Fruit fly (Drosophila melanogaster) whole organism, embryonic: ENCODE measurements around the gene CHOp24.

Source experiments
- CG10959 ChIP-seq: fragments of 200-800 bp; sonication (Bioruptor generic); IDR thresholded peaks from 2 replicates; pipeline ENCODE4 v1.3.6; 2022; ENCODE audit warnings: missing biosample characterization, missing genetic modification characterization
- CG13287 ChIP-seq: fragments of 200-800 bp; sonication (Bioruptor generic); IDR thresholded peaks from 2 replicates; pipeline ENCODE4 v1.3.6; 2022; ENCODE audit warnings: missing biosample characterization, missing genetic modification characterization; ENCODE audit not compliant: partially characterized antibody
- CG14014 ChIP-seq: fragments of 200-800 bp; sonication (Bioruptor generic); IDR thresholded peaks from 2 replicates; pipeline ENCODE4 v1.3.6; 2022; ENCODE audit warnings: missing biosample characterization, missing genetic modification characterization
- CG14050 ChIP-seq: fragments of 200-800 bp; sonication (Bioruptor generic); IDR thresholded peaks from 3 replicates; pipeline ENCODE4 v1.3.6; 2022; ENCODE audit warnings: missing biosample characterization, missing genetic modification characterization
- CG14441 ChIP-seq: fragments of 200-800 bp; sonication (Bioruptor generic); IDR thresholded peaks from 2 replicates; pipeline ENCODE4 v1.3.6; 2022; ENCODE audit warnings: missing biosample characterization, missing genetic modification characterization
- CG14860 ChIP-seq: fragments of 200-800 bp; sonication (Bioruptor generic); IDR thresholded peaks from 3 replicates; pipeline ENCODE4 v1.3.6; 2022; ENCODE audit warnings: missing biosample characterization, missing genetic modification characterization; ENCODE audit not compliant: partially characterized antibody
- CG1529 ChIP-seq: fragments of 200-800 bp; sonication (Bioruptor generic); optimal IDR thresholded peaks from 3 replicates; lab custom pipeline; 2018; ENCODE audit warnings: missing biosample characterization, missing genetic modification characterization
- CG16815 ChIP-seq: fragments of 200-800 bp; sonication (Bioruptor generic); optimal IDR thresholded peaks from 3 replicates; lab custom pipeline; 2017; ENCODE audit warnings: missing biosample characterization, mild to moderate bottlenecking, missing genetic modification characterization
- CG17359 ChIP-seq: fragments of 200-800 bp; sonication (Bioruptor generic); optimal IDR thresholded peaks from 3 replicates; lab custom pipeline; 2018; ENCODE audit warnings: missing biosample characterization, mild to moderate bottlenecking, missing genetic modification characterization, moderate library complexity
- CG2202 ChIP-seq: fragments of 200-800 bp; sonication (Bioruptor generic); optimal IDR thresholded peaks from 2 replicates; lab custom pipeline; 2018; ENCODE audit warnings: missing biosample characterization, mild to moderate bottlenecking, missing genetic modification characterization
- CG33557 ChIP-seq: fragments of 200-800 bp; sonication (Bioruptor generic); optimal IDR thresholded peaks from 2 replicates; lab custom pipeline; 2019; ENCODE audit warnings: missing biosample characterization, mild to moderate bottlenecking, missing genetic modification characterization, moderate library complexity
- CG34376 ChIP-seq: fragments of 200-800 bp; sonication (Bioruptor generic); optimal IDR thresholded peaks from 2 replicates; lab custom pipeline; 2018; ENCODE audit warnings: missing biosample characterization, mild to moderate bottlenecking, missing genetic modification characterization
- CG4617 ChIP-seq: fragments of 200-800 bp; sonication (Bioruptor generic); optimal IDR thresholded peaks from 3 replicates; lab custom pipeline; 2016; ENCODE audit warnings: missing biosample characterization, missing genetic modification characterization, borderline replicate concordance
- CG4820 ChIP-seq: fragments of 200-800 bp; sonication (Bioruptor generic); optimal IDR thresholded peaks from 3 replicates; lab custom pipeline; 2016; ENCODE audit warnings: missing biosample characterization, missing genetic modification characterization
- CG6254 ChIP-seq: fragments of 200-800 bp; sonication (Bioruptor generic); optimal IDR thresholded peaks from 3 replicates; lab custom pipeline; 2017; ENCODE audit warnings: mild to moderate bottlenecking, missing biosample characterization, missing genetic modification reagents, missing genetic modification characterization
- CG7271 ChIP-seq: fragments of 200-800 bp; sonication (Bioruptor generic); optimal IDR thresholded peaks from 2 replicates; lab custom pipeline; 2018; ENCODE audit warnings: missing biosample characterization, mild to moderate bottlenecking, missing genetic modification characterization, moderate library complexity
- CG7556 ChIP-seq: fragments of 200-800 bp; sonication (Bioruptor generic); optimal IDR thresholded peaks from 2 replicates; lab custom pipeline; 2017; ENCODE audit warnings: missing biosample characterization, mild to moderate bottlenecking, missing genetic modification characterization
- CrebB ChIP-seq: fragments of 200-800 bp; sonication (Bioruptor generic); optimal IDR thresholded peaks from 3 replicates; lab custom pipeline; 2018; ENCODE audit warnings: missing biosample characterization, mild to moderate bottlenecking, missing genetic modification characterization
- Dbx ChIP-seq: fragments of 200-800 bp; sonication (Bioruptor generic); IDR thresholded peaks from 3 replicates; pipeline ENCODE4 v1.3.6; 2022; ENCODE audit warnings: missing biosample characterization, missing genetic modification characterization
- Dip3 ChIP-seq: fragments of 200-800 bp; sonication (Bioruptor generic); optimal IDR thresholded peaks from 3 replicates; lab custom pipeline; 2016; ENCODE audit warnings: missing biosample characterization, missing genetic modification characterization
- E2f1 ChIP-seq: fragments of 200-800 bp; sonication (Bioruptor generic); IDR thresholded peaks from 2 replicates; pipeline ENCODE4 v1.3.6; 2022; ENCODE audit warnings: missing biosample characterization, missing genetic modification characterization
- Eip74EF ChIP-seq, 2 experiments: fragments of 200-800 bp in 1 of 2; fragments of >200 bp in 1 of 2; sonication (Bioruptor generic) in 1 of 2; optimal IDR thresholded peaks; 2 replicates each; lab custom pipeline; 2017 to 2019; ENCODE audit warnings: missing biosample characterization in 2 of 2, missing genetic modification characterization in 2 of 2, mild to moderate bottlenecking in 1 of 2, moderate library complexity in 1 of 2
- H15 ChIP-seq: fragments of 200-800 bp; sonication (Bioruptor generic); IDR thresholded peaks from 3 replicates; pipeline ENCODE4 v1.3.6; 2022; ENCODE audit warnings: missing biosample characterization, missing genetic modification characterization
- HHEX ChIP-seq: fragments of 200-800 bp; sonication (Bioruptor generic); optimal IDR thresholded peaks from 3 replicates; lab custom pipeline; 2017; ENCODE audit warnings: missing biosample characterization, mild to moderate bottlenecking, missing genetic modification characterization, missing genetic modification reagents
- HLH3B ChIP-seq: fragments of 200-800 bp; sonication (Bioruptor generic); IDR thresholded peaks from 2 replicates; pipeline ENCODE4 v1.3.6; 2022; ENCODE audit warnings: missing biosample characterization, missing genetic modification characterization
- Hmr ChIP-seq: fragments of 200-800 bp; sonication (Bioruptor generic); optimal IDR thresholded peaks from 3 replicates; lab custom pipeline; 2017; ENCODE audit warnings: mild to moderate bottlenecking, missing biosample characterization, missing genetic modification reagents, missing genetic modification characterization
- Lim3 ChIP-seq: fragments of 200-800 bp; sonication (Bioruptor generic); IDR thresholded peaks from 2 replicates; pipeline ENCODE4 v1.3.6; 2022; ENCODE audit warnings: missing biosample characterization, missing genetic modification characterization
- Nf-YB ChIP-seq: fragments of 200-800 bp; sonication (Bioruptor generic); optimal IDR thresholded peaks from 3 replicates; lab custom pipeline; 2019; ENCODE audit warnings: missing biosample characterization, mild to moderate bottlenecking, missing genetic modification characterization, moderate library complexity
- Sry-β ChIP-seq: fragments of 200-800 bp; sonication (Bioruptor generic); optimal IDR thresholded peaks from 2 replicates; lab custom pipeline; 2018; ENCODE audit warnings: missing biosample characterization, mild to moderate bottlenecking, missing genetic modification characterization, moderate library complexity
- Vsx1 ChIP-seq: fragments of 200-800 bp; sonication (Bioruptor generic); optimal IDR thresholded peaks from 2 replicates; lab custom pipeline; 2017; ENCODE audit warnings: missing biosample characterization, mild to moderate bottlenecking, missing genetic modification characterization, missing genetic modification reagents
- ac ChIP-seq: fragments of 200-800 bp; sonication (Bioruptor generic); optimal IDR thresholded peaks from 3 replicates; lab custom pipeline; 2017; ENCODE audit warnings: missing biosample characterization, mild to moderate bottlenecking, missing genetic modification characterization
- danr ChIP-seq: fragments of 200-800 bp; sonication (Bioruptor generic); IDR thresholded peaks from 2 replicates; pipeline ENCODE4 v1.3.6; 2022; ENCODE audit warnings: missing biosample characterization, missing genetic modification characterization
- eyg ChIP-seq: fragments of 200-800 bp; sonication (Bioruptor generic); optimal IDR thresholded peaks from 3 replicates; lab custom pipeline; 2016; ENCODE audit warnings: missing biosample characterization, missing genetic modification characterization
- gcm ChIP-seq: fragments of 200-800 bp; sonication (Bioruptor generic); optimal IDR thresholded peaks from 2 replicates; lab custom pipeline; 2019; ENCODE audit warnings: missing biosample characterization, mild to moderate bottlenecking, missing genetic modification characterization, moderate library complexity
- grau ChIP-seq: fragments of 200-800 bp; optimal IDR thresholded peaks from 3 replicates; lab custom pipeline; 2019; ENCODE audit warnings: missing biosample characterization, mild to moderate bottlenecking, missing genetic modification characterization, moderate library complexity
- jigr1 ChIP-seq: fragments of 200-800 bp; sonication (Bioruptor generic); IDR thresholded peaks from 3 replicates; pipeline ENCODE4 v1.3.6; 2022; ENCODE audit warnings: missing biosample characterization, missing genetic modification characterization
- jing ChIP-seq: fragments of 200-800 bp; sonication (Bioruptor generic); optimal IDR thresholded peaks from 2 replicates; lab custom pipeline; 2018; ENCODE audit warnings: missing biosample characterization, mild to moderate bottlenecking, missing genetic modification characterization
- lilli ChIP-seq: fragments of 200-800 bp; sonication (Bioruptor generic); optimal IDR thresholded peaks from 3 replicates; lab custom pipeline; 2016; ENCODE audit warnings: missing biosample characterization, missing genetic modification characterization
- nmo ChIP-seq: fragments of 200-800 bp; sonication (Bioruptor generic); optimal IDR thresholded peaks from 2 replicates; lab custom pipeline; 2018; ENCODE audit warnings: missing biosample characterization, mild to moderate bottlenecking, missing genetic modification characterization, moderate library complexity
- pan ChIP-seq, 4 experiments: fragments of >200 bp in 3 of 4; fragments of 200-800 bp in 1 of 4; sonication (Bioruptor generic) in 1 of 4; optimal IDR thresholded peaks in 3 of 4; IDR thresholded peaks in 1 of 4; 2 replicates each; pipeline versions ENCODE4 v1.3.6 to Lab custom; 2017 to 2022; ENCODE audit warnings: missing biosample characterization in 2 of 4, missing genetic modification characterization in 2 of 4, mixed read lengths in 1 of 4
- pfk ChIP-seq: fragments of 200-800 bp; sonication (Bioruptor generic); optimal IDR thresholded peaks from 2 replicates; lab custom pipeline; 2018; ENCODE audit warnings: missing biosample characterization, mild to moderate bottlenecking, missing genetic modification characterization, moderate library complexity
- pho ChIP-seq: fragments of 200-800 bp; sonication (Bioruptor generic); optimal IDR thresholded peaks from 2 replicates; lab custom pipeline; 2016; ENCODE audit warnings: missing biosample characterization, missing genetic modification characterization
- pita ChIP-seq: fragments of 200-800 bp; sonication (Bioruptor generic); optimal IDR thresholded peaks from 2 replicates; lab custom pipeline; 2017; ENCODE audit warnings: missing biosample characterization, mild to moderate bottlenecking, missing genetic modification characterization
- pros ChIP-seq: fragments of 200-800 bp; sonication (Bioruptor generic); optimal IDR thresholded peaks from 3 replicates; lab custom pipeline; 2019; ENCODE audit warnings: missing biosample characterization, mild to moderate bottlenecking, missing genetic modification characterization, moderate library complexity
- rib ChIP-seq: fragments of 200-800 bp; sonication (Bioruptor generic); IDR thresholded peaks from 2 replicates; pipeline ENCODE4 v1.3.6; 2022; ENCODE audit warnings: missing biosample characterization, missing genetic modification characterization
- shn ChIP-seq: fragments of 200-800 bp; sonication (Bioruptor generic); optimal IDR thresholded peaks from 3 replicates; lab custom pipeline; 2016; ENCODE audit warnings: missing biosample characterization, missing genetic modification characterization
- sna ChIP-seq: fragments of 200-800 bp; sonication (Bioruptor generic); IDR thresholded peaks from 2 replicates; pipeline ENCODE4 v1.3.6; 2022; ENCODE audit warnings: missing biosample characterization, missing genetic modification characterization; ENCODE audit not compliant: partially characterized antibody
- so ChIP-seq: fragments of 200-800 bp; sonication (Bioruptor generic); IDR thresholded peaks from 3 replicates; pipeline ENCODE4 v1.3.6; 2022; ENCODE audit warnings: missing biosample characterization, missing genetic modification characterization
- tll ChIP-seq, 2 experiments: fragments of 200-800 bp in 1 of 2; fragments of >200 bp in 1 of 2; sonication (Bioruptor generic) in 1 of 2; optimal IDR thresholded peaks; 2 replicates each; lab custom pipeline; 2017 to 2019; ENCODE audit warnings: missing biosample characterization in 2 of 2, missing genetic modification characterization in 2 of 2, mild to moderate bottlenecking in 1 of 2, moderate library complexity in 1 of 2
- zf30C ChIP-seq: fragments of 200-800 bp; sonication (Bioruptor generic); optimal IDR thresholded peaks from 3 replicates; lab custom pipeline; 2018; ENCODE audit warnings: missing biosample characterization, mild to moderate bottlenecking, missing genetic modification characterization

CHOp24 gene

dm6 chrX:4581769-4582168 is 41.1 kb downstream of the CHOp24 start (continued):
- TF ChIP-seq Sry-β (no peak), CG33557 (GFP tag; lab: Kevin White, UChicago) (peak; percentile 49), so (GFP tag; lab: Robert Waterston, UW) (no peak), pan (optimal IDR thresholded peaks at IDR 0.05; lab: Kevin White, UChicago) (no peak), pan (GFP tag; optimal IDR thresholded peaks at IDR 0.05 in 1 of 2, IDR thresholded peaks at IDR 0.05 in 1 of 2) (peak in 1 of 2 experiments; percentile 20), E2f1 (GFP tag; lab: Robert Waterston, UW) (peak; percentile 45), CG1529 (GFP tag; lab: Kevin White, UChicago) (peak; percentile 36), pros (no peak), CG13287 (GFP tag; lab: Robert Waterston, UW) (no peak), Hmr (GFP tag; lab: Kevin White, UChicago) (no peak), nmo (peak; percentile 65), pho (GFP tag; lab: Kevin White, UChicago) (no peak), CG14014 (GFP tag; lab: Robert Waterston, UW) (no peak), jigr1 (GFP tag; lab: Robert Waterston, UW) (no peak), jing (GFP tag; lab: Kevin White, UChicago) (no peak), Vsx1 (GFP tag; lab: Kevin White, UChicago) (no peak), danr (GFP tag; lab: Robert Waterston, UW) (0 out of 2 replicates have a peak, but pooled peaks have one; percentile 24), Nf-YB (GFP tag; lab: Kevin White, UChicago) (peak; percentile 52), CG4617 (GFP tag; lab: Kevin White, UChicago) (no peak), sna (no peak), Eip74EF (GFP tag; optimal IDR thresholded peaks at IDR 0.05; lab: Kevin White, UChicago) (no peak), CG14860 (GFP tag; lab: Robert Waterston, UW) (no peak), CG10959 (GFP tag; lab: Robert Waterston, UW) (peak; percentile 48; the same call in 1 of the 2 replicates), Lim3 (no peak), pfk (GFP tag; lab: Kevin White, UChicago) (no peak), zf30C (GFP tag; lab: Kevin White, UChicago) (no peak), CrebB (tag; lab: Kevin White, UChicago) (no peak), CG6254 (GFP tag; lab: Kevin White, UChicago) (peak; percentile 57), HLH3B (GFP tag; lab: Robert Waterston, UW) (peak; percentile 37; the same call in 1 of the 2 replicates), Dbx (GFP tag; lab: Robert Waterston, UW) (no peak), tll (GFP tag; optimal IDR thresholded peaks at IDR 0.05; lab: Kevin White, UChicago) (no peak), lilli (GFP tag; lab: Kevin White, UChicago) (peak; percentile 18), pita (GFP tag; lab: Kevin White, UChicago) (no peak), rib (GFP tag; lab: Robert Waterston, UW) (no peak), CG7271 (no peak), CG14050 (no peak), CG7556 (GFP tag; lab: Kevin White, UChicago) (peak; percentile 27), CG34376 (GFP tag; lab: Kevin White, UChicago) (no peak), H15 (GFP tag; lab: Robert Waterston, UW) (no peak), CG2202 (tag; lab: Kevin White, UChicago) (peak; percentile 41), shn (no peak), eyg (GFP tag; lab: Kevin White, UChicago) (no peak), CG14441 (GFP tag; lab: Robert Waterston, UW) (no peak), CG16815 (peak; percentile 17), HHEX (GFP tag; lab: Kevin White, UChicago) (no peak), ac (GFP tag; lab: Kevin White, UChicago) (no peak), grau (peak; percentile 22), CG4820 (GFP tag; lab: Kevin White, UChicago) (peak; percentile 45), gcm (GFP tag; lab: Kevin White, UChicago) (no peak), CG17359 (tag; lab: Kevin White, UChicago) (peak; percentile 33), Dip3 (no peak)
